Worm (Caenorhabditis elegans): ENCODE data around the gene T26E4.4.
"Not testable (repeated sequence)": the region's sequence is repeated elsewhere in the genome, so short reads cannot be mapped to it uniquely, and the experiment has no call there.

Gene T26E4.4

ce11 chrV:15792409-15792808 lies at the start of gene T26E4.4:
TSS of gene T26E4.4 (minus strand) at chrV:15792509.
- no peak for TF ChIP-seq dao-5 (tag; optimal IDR thresholded peaks at IDR 0.05)
- no peak for TF ChIP-seq W03F9.2 (tag; optimal IDR thresholded peaks at IDR 0.05)
- TF ChIP-seq him-1 (tag; optimal IDR thresholded peaks at IDR 0.05) = no peak

DNA sequence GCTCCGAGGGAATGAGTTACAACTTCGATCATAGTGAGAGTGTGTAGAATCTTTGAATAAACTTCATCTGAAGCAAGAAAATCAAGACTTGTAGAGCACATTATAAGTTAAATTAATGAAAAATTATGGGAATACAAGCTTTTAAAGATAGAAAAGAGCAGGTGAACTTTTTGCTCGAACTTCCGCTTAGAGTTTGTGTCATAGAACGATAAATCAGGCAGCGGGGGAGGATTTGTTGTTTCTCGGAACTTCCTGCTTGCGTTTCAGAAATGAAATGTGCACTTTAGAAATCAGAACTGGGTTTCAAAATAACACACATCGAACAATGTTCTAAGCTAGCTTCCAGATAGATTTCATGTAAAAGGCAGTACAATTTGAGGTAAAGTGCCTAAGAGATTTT lies 48.8 kb upstream of the T26E4.4 start, which contains the start of gene srh-149:
Gene srh-149, minus strand, starts transcription at position 101 of the 400 bp plus-strand sequence.
- TF ChIP-seq W03F9.2 (tag; optimal IDR thresholded peaks at IDR 0.05) (no peak), dao-5 (tag; optimal IDR thresholded peaks at IDR 0.05) (no peak), him-1 (tag; optimal IDR thresholded peaks at IDR 0.05) (no peak)

ce11 chrV:15833622-15834021 lies 41.3 kb upstream of the T26E4.4 start, which contains the start of gene srbc-54:
TSS of gene srbc-54 (minus strand) at chrV:15833722.
- TF ChIP-seq him-1 (tag; optimal IDR thresholded peaks at IDR 0.05) (no peak), dao-5 (tag; optimal IDR thresholded peaks at IDR 0.05) (no peak), W03F9.2 (tag; optimal IDR thresholded peaks at IDR 0.05) (no peak)

DNA sequence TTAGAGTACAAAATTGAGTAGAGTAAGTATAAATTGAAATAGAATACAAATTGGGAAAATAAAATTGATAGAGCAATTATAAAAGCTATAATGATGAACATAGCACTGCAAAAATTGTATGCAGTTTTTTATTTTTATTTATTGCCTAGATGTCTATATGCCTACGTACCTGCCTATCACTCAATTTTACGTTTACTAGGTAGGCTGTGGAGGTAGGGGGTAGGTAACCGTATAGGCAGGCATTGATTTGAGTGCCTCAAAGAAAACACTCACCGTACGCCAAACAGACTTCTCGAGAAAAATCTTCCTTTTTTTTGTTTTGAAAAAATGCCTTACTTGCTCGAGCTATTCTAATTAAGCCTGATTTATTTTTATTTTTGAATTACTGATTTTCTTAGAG lies 39.3 kb upstream of the T26E4.4 start, which contains the start of gene srbc-56:
Gene srbc-56, minus strand, starts transcription at position 101 of the 400 bp plus-strand sequence.
- no peak for TF ChIP-seq him-1 (tag; optimal IDR thresholded peaks at IDR 0.05)
- TF ChIP-seq W03F9.2 (tag; optimal IDR thresholded peaks at IDR 0.05) = no peak
- TF ChIP-seq dao-5 (tag; optimal IDR thresholded peaks at IDR 0.05) = no peak

DNA sequence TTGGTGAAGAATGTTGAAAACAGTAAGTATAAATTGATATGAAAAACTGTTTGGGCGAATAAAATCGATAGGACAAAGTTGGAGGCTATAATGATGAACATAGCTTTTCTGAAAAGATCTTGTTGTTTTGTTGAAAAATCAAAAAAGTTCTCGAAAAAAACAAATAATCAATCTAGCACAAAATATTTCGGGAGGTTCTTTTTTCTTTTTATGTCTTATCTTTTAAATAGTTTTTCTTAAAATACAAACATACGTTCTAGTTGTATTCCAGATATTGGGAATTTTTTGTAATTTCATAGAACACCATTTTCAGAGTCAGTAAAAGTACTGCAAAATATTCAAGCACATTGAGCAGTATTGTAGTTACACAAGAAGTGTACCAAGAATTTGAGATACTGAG lies 37.6 kb upstream of the T26E4.4 start, which contains the start of gene srbc-55:
Gene srbc-55, minus strand, starts transcription at position 101 of the 400 bp plus-strand sequence.
- TF ChIP-seq dao-5 (tag; optimal IDR thresholded peaks at IDR 0.05) (no peak), W03F9.2 (tag; optimal IDR thresholded peaks at IDR 0.05) (no peak), him-1 (tag; optimal IDR thresholded peaks at IDR 0.05) (no peak)

ce11 chrV:15826110-15826509 lies 33.8 kb upstream of the T26E4.4 start, which contains the start of gene srbc-51:
TSS of gene srbc-51 (plus strand) at chrV:15826410.
- TF ChIP-seq him-1 (tag; optimal IDR thresholded peaks at IDR 0.05) (no peak), dao-5 (tag; optimal IDR thresholded peaks at IDR 0.05) (no peak), W03F9.2 (tag; optimal IDR thresholded peaks at IDR 0.05) (no peak)

- TF ChIP-seq him-1 (tag; optimal IDR thresholded peaks at IDR 0.05) (no peak), W03F9.2 (tag; optimal IDR thresholded peaks at IDR 0.05) (no peak), dao-5 (tag; optimal IDR thresholded peaks at IDR 0.05) (no peak)
Measured at ce11 chrV:15824866-15825265, 32.6 kb upstream of the T26E4.4 start, which contains the start of gene srbc-50. TSS of gene srbc-50 (minus strand) at chrV:15824966.

ce11 chrV:15821398-15821797 lies 29.1 kb upstream of the T26E4.4 start, which contains the start of gene srbc-49:
TSS of gene srbc-49 (plus strand) at chrV:15821698.
- TF ChIP-seq him-1 (tag; optimal IDR thresholded peaks at IDR 0.05) = no peak
- no peak for TF ChIP-seq W03F9.2 (tag; optimal IDR thresholded peaks at IDR 0.05)
- TF ChIP-seq dao-5 (tag; optimal IDR thresholded peaks at IDR 0.05) = no peak

- no peak for TF ChIP-seq dao-5 (tag; optimal IDR thresholded peaks at IDR 0.05)
- TF ChIP-seq him-1 (tag; optimal IDR thresholded peaks at IDR 0.05) = no peak
- TF ChIP-seq W03F9.2 (tag; optimal IDR thresholded peaks at IDR 0.05) = no peak
Measured at ce11 chrV:15819983-15820382, 27.7 kb upstream of the T26E4.4 start, which contains the start of gene srbc-48. TSS of gene srbc-48 (plus strand) at chrV:15820283.

- no peak for TF ChIP-seq dao-5 (tag; optimal IDR thresholded peaks at IDR 0.05)
Measured at ce11 chrV:15817746-15818145, 25.4 kb upstream of the T26E4.4 start, which contains the start of gene abf-3. TSS of gene abf-3 (minus strand) at chrV:15817846.

- TF ChIP-seq dao-5 (tag; optimal IDR thresholded peaks at IDR 0.05) (no peak), him-1 (tag; optimal IDR thresholded peaks at IDR 0.05) (no peak), W03F9.2 (tag; optimal IDR thresholded peaks at IDR 0.05) (no peak)
Measured at ce11 chrV:15815962-15816432, 23.7 kb upstream of the T26E4.4 start, which contains the start of the genes fbxa-69 and F54B8.4. TSS of gene fbxa-69 (minus strand) at chrV:15815971. TSS of gene F54B8.4 (plus strand) at chrV:15816382.

- not testable (repeated sequence) for TF ChIP-seq W03F9.2, dao-5, him-1 (tag; optimal IDR thresholded peaks at IDR 0.05)
Measured at ce11 chrV:15811982-15812381, 19.7 kb upstream of the T26E4.4 start, which contains the start of gene nhr-282. TSS of gene nhr-282 (plus strand) at chrV:15812282.

- TF ChIP-seq dao-5 (tag; optimal IDR thresholded peaks at IDR 0.05) (no peak), W03F9.2 (tag; optimal IDR thresholded peaks at IDR 0.05) (no peak), him-1 (tag; optimal IDR thresholded peaks at IDR 0.05) (no peak)
Measured at ce11 chrV:15810446-15810845, 18.1 kb upstream of the T26E4.4 start, which contains the start of gene F54B8.1. TSS of gene F54B8.1 (plus strand) at chrV:15810746.

DNA sequence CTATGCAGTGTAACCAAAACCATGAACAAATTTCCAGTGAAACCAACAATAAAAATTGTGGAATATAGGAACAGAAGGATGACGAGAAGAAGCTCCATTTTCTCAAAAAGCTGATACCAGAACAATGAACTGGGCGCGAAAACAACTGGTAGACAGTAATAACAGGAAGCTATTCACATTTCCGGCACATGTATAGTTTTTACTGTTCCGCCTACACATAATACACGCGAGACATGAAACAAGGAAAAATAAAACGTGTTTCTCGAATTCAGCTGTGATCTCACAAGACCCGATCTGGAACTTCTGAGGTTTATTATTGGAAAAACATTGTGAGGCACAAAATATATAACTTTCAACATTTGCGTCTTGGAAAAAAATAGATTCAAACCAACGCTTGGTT lies 17.2 kb upstream of the T26E4.4 start, which contains the start of gene srsx-36:
Gene srsx-36, minus strand, starts transcription at position 101 of the 400 bp plus-strand sequence.
- TF ChIP-seq him-1 (tag; optimal IDR thresholded peaks at IDR 0.05) (no peak), dao-5 (tag; optimal IDR thresholded peaks at IDR 0.05) (no peak), W03F9.2 (tag; optimal IDR thresholded peaks at IDR 0.05) (no peak)

Measured in whole organism, L4/young adult.